Worm (Caenorhabditis elegans) whole organism, L1 larva: ENCODE results near the gene osta-3.

Source experiments
- C16A3.4 ChIP-seq: fragments of 150-350 bp; optimal IDR thresholded peaks from 2 replicates; lab custom pipeline; 2014; ENCODE audit warnings: missing biosample characterization, missing genetic modification characterization
- F16B12.6 ChIP-seq: fragments of 150-350 bp; optimal IDR thresholded peaks from 2 replicates; lab custom pipeline; 2014; ENCODE audit warnings: missing biosample characterization, missing genetic modification characterization
- aha-1 ChIP-seq: fragments of 150-350 bp; optimal IDR thresholded peaks from 2 replicates; lab custom pipeline; 2014; ENCODE audit warnings: missing biosample characterization, missing genetic modification characterization
- alr-1 ChIP-seq: fragments of 200-800 bp; sonication (Bioruptor generic); optimal IDR thresholded peaks from 2 replicates; lab custom pipeline; 2018; ENCODE audit warnings: borderline replicate concordance, mild to moderate bottlenecking, missing genetic modification characterization, missing compliant biosample characterization
- aly-2 ChIP-seq: fragments of 150-350 bp; optimal IDR thresholded peaks from 2 replicates; lab custom pipeline; 2014; ENCODE audit warnings: missing biosample characterization, missing genetic modification characterization
- ama-1 ChIP-seq: fragments of 150-350 bp; optimal IDR thresholded peaks from 2 replicates; lab custom pipeline; 2014
- blmp-1 ChIP-seq: fragments of 150-350 bp; optimal IDR thresholded peaks from 2 replicates; lab custom pipeline; 2014; ENCODE audit warnings: missing biosample characterization, missing genetic modification characterization
- ceh-8 ChIP-seq: fragments of 200-800 bp; sonication (Bioruptor generic); optimal IDR thresholded peaks from 2 replicates; lab custom pipeline; 2018; ENCODE audit warnings: mild to moderate bottlenecking, missing genetic modification characterization, moderate library complexity, missing compliant biosample characterization
- ceh-82 ChIP-seq, 3 experiments: fragments of 150-350 bp in 1 of 3; sonication (generic microtip) in 2 of 3; optimal IDR thresholded peaks; 2 replicates each; lab custom pipeline; 2014 to 2017; ENCODE audit warnings: missing biosample characterization in 3 of 3, missing genetic modification characterization in 3 of 3
- ceh-90 ChIP-seq: sonication (generic microtip); optimal IDR thresholded peaks from 2 replicates; lab custom pipeline; 2016; ENCODE audit warnings: missing genetic modification characterization, missing compliant biosample characterization
- ces-1 ChIP-seq: fragments of 150-350 bp; optimal IDR thresholded peaks from 2 replicates; lab custom pipeline; 2014; ENCODE audit warnings: missing biosample characterization, missing genetic modification reagents, missing genetic modification characterization
- dpl-1 ChIP-seq, 3 experiments: fragments of 150-350 bp in 2 of 3; sonication (generic microtip) in 1 of 3; optimal IDR thresholded peaks; 2 replicates each; lab custom pipeline; 2014 to 2017; ENCODE audit warnings: missing biosample characterization in 3 of 3, missing genetic modification characterization in 3 of 3, missing genetic modification reagents in 3 of 3
- dsc-1 ChIP-seq: sonication (generic microtip); optimal IDR thresholded peaks from 2 replicates; lab custom pipeline; 2016; ENCODE audit warnings: mild to moderate bottlenecking, missing genetic modification characterization, missing compliant biosample characterization
- efl-1 ChIP-seq, 4 experiments: fragments of 150-350 bp; optimal IDR thresholded peaks in 3 of 4; peaks in 1 of 4; 1 replicate in 1 of 4; 2 replicates in 3 of 4; lab custom pipeline; 2014; ENCODE audit warnings: missing biosample characterization in 2 of 4, missing genetic modification characterization in 2 of 4, missing genetic modification reagents in 2 of 4
- efl-3 ChIP-seq: fragments of 200-800 bp; sonication (Bioruptor generic); optimal IDR thresholded peaks from 2 replicates; lab custom pipeline; 2018; ENCODE audit warnings: mild to moderate bottlenecking, missing genetic modification characterization, missing compliant biosample characterization
- egl-13 ChIP-seq: sonication (generic microtip); optimal IDR thresholded peaks from 2 replicates; lab custom pipeline; 2016; ENCODE audit warnings: missing genotype, missing genetic modification reagents, missing genetic modification characterization, missing compliant biosample characterization
- elt-2 ChIP-seq: sonication (generic microtip); optimal IDR thresholded peaks from 2 replicates; lab custom pipeline; 2016; ENCODE audit warnings: missing genetic modification characterization, mild to moderate bottlenecking, inconsistent platforms, missing compliant biosample characterization, missing genetic modification reagents
- fkh-4 ChIP-seq: sonication (generic microtip); optimal IDR thresholded peaks from 2 replicates; lab custom pipeline; 2016; ENCODE audit warnings: missing compliant biosample characterization, missing genetic modification characterization, borderline replicate concordance
- fkh-8 ChIP-seq: sonication (generic microtip); optimal IDR thresholded peaks from 2 replicates; lab custom pipeline; 2016; ENCODE audit warnings: mild to moderate bottlenecking, missing genetic modification characterization, missing compliant biosample characterization
- hlh-17 ChIP-seq: fragments of 200-800 bp; sonication (Bioruptor generic); optimal IDR thresholded peaks from 2 replicates; lab custom pipeline; 2018; ENCODE audit warnings: missing genetic modification characterization, mild to moderate bottlenecking, missing compliant biosample characterization, moderate library complexity, borderline replicate concordance
- irx-1 ChIP-seq: sonication (generic microtip); optimal IDR thresholded peaks from 2 replicates; lab custom pipeline; 2016; ENCODE audit warnings: missing genetic modification characterization, missing compliant biosample characterization
- isw-1 ChIP-seq: fragments of 200-800 bp; sonication (Bioruptor generic); IDR thresholded peaks from 2 replicates; pipeline ENCODE4 v1.3.6; 2022; ENCODE audit warnings: missing genetic modification characterization, missing compliant biosample characterization
- lin-13 ChIP-seq: fragments of 150-350 bp; optimal IDR thresholded peaks from 2 replicates; lab custom pipeline; 2014; ENCODE audit warnings: missing biosample characterization, missing genetic modification reagents, missing genetic modification characterization
- lin-14 ChIP-seq: fragments of 200-800 bp; sonication (Bioruptor generic); optimal IDR thresholded peaks from 2 replicates; lab custom pipeline; 2018; ENCODE audit warnings: mild to moderate bottlenecking, missing genetic modification characterization, moderate library complexity, missing compliant biosample characterization
- lin-35 ChIP-seq, 2 experiments: fragments of 150-350 bp; optimal IDR thresholded peaks; 2 replicates each; lab custom pipeline; 2014; ENCODE audit warnings: missing biosample characterization in 2 of 2, missing genetic modification characterization in 2 of 2, missing genetic modification reagents in 2 of 2
- mab-9 ChIP-seq: fragments of 200-800 bp; sonication (Bioruptor generic); IDR thresholded peaks from 2 replicates; pipeline ENCODE4 v1.3.6; 2022; ENCODE audit warnings: missing genetic modification reagents, missing genetic modification characterization, missing compliant biosample characterization
- mef-2 ChIP-seq: fragments of 150-350 bp; optimal IDR thresholded peaks from 2 replicates; lab custom pipeline; 2014; ENCODE audit warnings: missing biosample characterization, missing genetic modification characterization
- mep-1 ChIP-seq: fragments of 150-350 bp; optimal IDR thresholded peaks from 2 replicates; lab custom pipeline; 2014; ENCODE audit warnings: missing biosample characterization, missing genetic modification characterization
- nhr-19 ChIP-seq: fragments of 200-800 bp; sonication (Bioruptor generic); conservative IDR thresholded peaks from 2 replicates; pipeline ENCODE4 v1.3.6; 2022; ENCODE audit warnings: missing genetic modification characterization, missing compliant biosample characterization
- nhr-237 ChIP-seq: fragments of 150-350 bp; optimal IDR thresholded peaks from 2 replicates; lab custom pipeline; 2014; ENCODE audit warnings: missing biosample characterization, missing genetic modification characterization
- nhr-47 ChIP-seq: sonication (generic microtip); optimal IDR thresholded peaks from 2 replicates; lab custom pipeline; 2016; ENCODE audit warnings: mild to moderate bottlenecking, missing genetic modification characterization, moderate library complexity, missing compliant biosample characterization
- nhr-71 ChIP-seq: sonication (generic microtip); optimal IDR thresholded peaks from 2 replicates; lab custom pipeline; 2016; ENCODE audit warnings: mild to moderate bottlenecking, missing genetic modification characterization, moderate library complexity, missing compliant biosample characterization
- nhr-76 ChIP-seq: sonication (generic microtip); optimal IDR thresholded peaks from 2 replicates; lab custom pipeline; 2017; ENCODE audit warnings: missing biosample characterization, missing genetic modification characterization
- nhr-77 ChIP-seq: fragments of 150-350 bp; optimal IDR thresholded peaks from 2 replicates; lab custom pipeline; 2014; ENCODE audit warnings: missing biosample characterization, missing genetic modification characterization
- nhr-84 ChIP-seq: sonication (generic microtip); optimal IDR thresholded peaks from 2 replicates; lab custom pipeline; 2017; ENCODE audit warnings: missing biosample characterization, missing genetic modification characterization
- nhr-85 ChIP-seq: sonication (generic microtip); peaks from one replicate; lab custom pipeline; 2016; ENCODE audit warnings: missing genetic modification characterization, inconsistent platforms, missing compliant biosample characterization
- pqm-1 ChIP-seq: sonication (generic microtip); optimal IDR thresholded peaks from 3 replicates; lab custom pipeline; 2017; ENCODE audit warnings: missing biosample characterization, missing genetic modification characterization
- rnt-1 ChIP-seq: sonication (generic microtip); optimal IDR thresholded peaks from 2 replicates; lab custom pipeline; 2016; ENCODE audit warnings: mild to moderate bottlenecking, missing genetic modification characterization, moderate library complexity, missing compliant biosample characterization
- snpc-4 ChIP-seq: fragments of 150-350 bp; optimal IDR thresholded peaks from 2 replicates; lab custom pipeline; 2014; ENCODE audit warnings: missing biosample characterization, missing genetic modification characterization
- snu-23 ChIP-seq: sonication (generic microtip); optimal IDR thresholded peaks from 2 replicates; lab custom pipeline; 2016; ENCODE audit warnings: missing genetic modification characterization, missing compliant biosample characterization
- sox-4 ChIP-seq: sonication (generic microtip); optimal IDR thresholded peaks from 2 replicates; lab custom pipeline; 2016; ENCODE audit warnings: missing genetic modification characterization, missing compliant biosample characterization
- swsn-7 ChIP-seq: sonication (generic microtip); optimal IDR thresholded peaks from 2 replicates; lab custom pipeline; 2016; ENCODE audit warnings: missing genetic modification characterization, missing compliant biosample characterization
- tbx-2 ChIP-seq: sonication (generic microtip); optimal IDR thresholded peaks from 2 replicates; lab custom pipeline; 2016; ENCODE audit warnings: missing genetic modification characterization, missing compliant biosample characterization
- unc-130 ChIP-seq: fragments of 150-350 bp; optimal IDR thresholded peaks from 2 replicates; lab custom pipeline; 2017; ENCODE audit warnings: missing biosample characterization, missing genetic modification characterization, inconsistent platforms
- unc-62 ChIP-seq: fragments of 150-350 bp; optimal IDR thresholded peaks from 2 replicates; lab custom pipeline; 2014; ENCODE audit warnings: missing biosample characterization, missing genetic modification reagents, missing genetic modification characterization
- unc-86 ChIP-seq: sonication (generic microtip); optimal IDR thresholded peaks from 2 replicates; lab custom pipeline; 2016; ENCODE audit warnings: missing genetic modification characterization, missing compliant biosample characterization
- vab-15 ChIP-seq: sonication (generic microtip); optimal IDR thresholded peaks from 2 replicates; lab custom pipeline; 2017; ENCODE audit warnings: missing genotype, mild to moderate bottlenecking, missing genetic modification characterization, missing compliant biosample characterization
- xbp-1 ChIP-seq: sonication (generic microtip); optimal IDR thresholded peaks from 2 replicates; lab custom pipeline; 2016; ENCODE audit warnings: missing genetic modification characterization, missing compliant biosample characterization
- zag-1 ChIP-seq: fragments of 150-350 bp; optimal IDR thresholded peaks from 2 replicates; lab custom pipeline; 2014; ENCODE audit warnings: missing biosample characterization, missing genetic modification characterization
- ztf-11 ChIP-seq, 2 experiments: sonication (generic microtip); optimal IDR thresholded peaks; 2 replicates each; lab custom pipeline; 2016 to 2017; ENCODE audit warnings: missing genetic modification characterization in 2 of 2, missing biosample characterization in 1 of 2, missing compliant biosample characterization in 1 of 2

osta-3 gene

ce11 chrII:14794935-14795454 lies 17.3 kb upstream of the osta-3 start, which contains the start of gene eif-3.B (continued):
- TF ChIP-seq mab-9 (GFP tag; lab: Robert Waterston, UW) (peak; percentile 74; the same call in 1 of the 2 replicates), vab-15 (tag; lab: Kevin White, UChicago) (peak; percentile 90), dpl-1 (GFP tag; optimal IDR thresholded peaks at IDR 0.05; lab: Kevin White, UChicago) (peak; percentile 97 to 98 (median 97)), nhr-84 (tag; lab: Kevin White, UChicago) (no peak), ceh-90 (tag; lab: Kevin White, UChicago) (peak; percentile 98), pqm-1 (tag; lab: Kevin White, UChicago) (no peak), nhr-237 (tag; lab: Kevin White, UChicago) (peak; percentile 86), lin-14 (GFP tag; lab: Kevin White, UChicago) (peak; percentile 93), tbx-2 (tag; lab: Kevin White, UChicago) (peak; percentile 98), efl-3 (GFP tag; lab: Kevin White, UChicago) (peak; percentile 57), alr-1 (tag; lab: Kevin White, UChicago) (no peak), snu-23 (peak; percentile 98), ama-1 (lab: Kevin White, UChicago) (no peak), elt-2 (peak; percentile 89), fkh-4 (peak; percentile 99), xbp-1 (peak; percentile 95), lin-35 (GFP tag; optimal IDR thresholded peaks at IDR 0.05; lab: Kevin White, UChicago) (peak; percentile 98), nhr-19 (GFP tag; lab: Robert Waterston, UW) (peak; percentile 96), egl-13 (peak; percentile 98), snpc-4 (tag; lab: Kevin White, UChicago) (peak; percentile 95), sox-4 (tag; lab: Kevin White, UChicago) (peak; percentile 97), F16B12.6 (tag; lab: Kevin White, UChicago) (peak; percentile 92), hlh-17 (GFP tag; lab: Kevin White, UChicago) (peak; percentile 55), irx-1 (peak; percentile 97), ztf-11 (tag; optimal IDR thresholded peaks at IDR 0.05; lab: Kevin White, UChicago) (peak in 1 of 2 experiments; percentile 97), nhr-85 (tag; lab: Kevin White, UChicago) (peak; percentile 98), efl-1 (optimal IDR thresholded peaks at IDR 0.05; lab: Kevin White, UChicago) (peak; percentile 93 to 98), efl-1 (GFP tag; optimal IDR thresholded peaks at IDR 0.05 in 1 of 2; lab: Kevin White, UChicago) (peak; percentile 98 to 100), dsc-1 (tag; lab: Kevin White, UChicago) (peak; percentile 99), lin-13 (peak; percentile 94), fkh-8 (peak; percentile 94), unc-86 (tag; lab: Kevin White, UChicago) (peak; percentile 99), zag-1 (tag; lab: Kevin White, UChicago) (peak; percentile 89), aha-1 (tag; lab: Kevin White, UChicago) (peak; percentile 51), nhr-76 (tag; lab: Kevin White, UChicago) (no peak), isw-1 (GFP tag; lab: Robert Waterston, UW) (peak; percentile 96), ces-1 (GFP tag; lab: Kevin White, UChicago) (no peak), ceh-82 (tag; optimal IDR thresholded peaks at IDR 0.05; lab: Kevin White, UChicago) (peak; percentile 84 to 89 (median 88)), ceh-8 (peak; percentile 94)
- TF ChIP-seq, all 84 proteins: peak for 71

ce11 chrII:14798047-14798522 lies 14.2 kb upstream of the osta-3 start, which contains the start of gene tbc-20:
Gene tbc-20 (plus strand): TSS chrII:14798472.
- TF ChIP-seq mef-2 (tag; lab: Kevin White, UChicago) = no peak
- TF ChIP-seq F16B12.6 (tag; lab: Kevin White, UChicago) = peak; percentile 86
- peak; percentile 11 to 53 for TF ChIP-seq lin-35 (GFP tag; optimal IDR thresholded peaks at IDR 0.05; lab: Kevin White, UChicago)
- peak; percentile 14 for TF ChIP-seq blmp-1 (tag; lab: Kevin White, UChicago)
- TF ChIP-seq dpl-1 (GFP tag; optimal IDR thresholded peaks at IDR 0.05; lab: Kevin White, UChicago) = peak; percentile 41 to 58 (median 46)
- TF ChIP-seq nhr-71 (tag; lab: Kevin White, UChicago) = peak; percentile 44
- TF ChIP-seq efl-1 (optimal IDR thresholded peaks at IDR 0.05; lab: Kevin White, UChicago) = peak; percentile 20 to 57
- peak; percentile 62 to 95 for TF ChIP-seq efl-1 (GFP tag; optimal IDR thresholded peaks at IDR 0.05 in 1 of 2; lab: Kevin White, UChicago)
- peak; percentile 13 for TF ChIP-seq ceh-90 (tag; lab: Kevin White, UChicago)
- TF ChIP-seq rnt-1 (tag; lab: Kevin White, UChicago) = no peak
- TF ChIP-seq aly-2 = peak; percentile 57
- peak; percentile 14 for TF ChIP-seq nhr-77 (tag; lab: Kevin White, UChicago)
- TF ChIP-seq unc-130 = no peak
- peak; percentile 19 for TF ChIP-seq C16A3.4 (tag; lab: Kevin White, UChicago)
- no peak for TF ChIP-seq ceh-8
- no peak for TF ChIP-seq nhr-76 (tag; lab: Kevin White, UChicago)
- TF ChIP-seq swsn-7 (tag; lab: Kevin White, UChicago) = no peak
- TF ChIP-seq snpc-4 (tag; lab: Kevin White, UChicago) = peak; percentile 48
- peak; percentile 42 for TF ChIP-seq snu-23
- TF ChIP-seq unc-62 (GFP tag; lab: Kevin White, UChicago) = no peak
- TF ChIP-seq nhr-47 = peak; percentile 18
- peak; percentile 4 for TF ChIP-seq dsc-1 (tag; lab: Kevin White, UChicago)
- peak; percentile 56 for TF ChIP-seq mep-1
